Fruit fly (Drosophila melanogaster) whole organism, embryonic: Measurements from ENCODE around the gene CG12438.

ENCODE experiments used
- CG11456 ChIP-seq: fragments of 200-800 bp; sonication (Bioruptor generic); IDR thresholded peaks from 3 replicates; pipeline ENCODE4 v1.3.6; 2022; ENCODE audit warnings: missing biosample characterization, missing genetic modification characterization
- CG1602 ChIP-seq: fragments of 200-800 bp; sonication (Bioruptor generic); optimal IDR thresholded peaks from 3 replicates; lab custom pipeline; 2016; ENCODE audit warnings: missing biosample characterization, missing genetic modification characterization
- CG34422 ChIP-seq: fragments of 200-800 bp; sonication (Bioruptor generic); IDR thresholded peaks from 3 replicates; pipeline ENCODE4 v1.3.6; 2022; ENCODE audit warnings: missing biosample characterization, missing genetic modification characterization
- CG4730 ChIP-seq: fragments of 200-800 bp; sonication (Bioruptor generic); IDR thresholded peaks from 2 replicates; pipeline ENCODE4 v1.3.6; 2022; ENCODE audit warnings: missing biosample characterization, missing genetic modification characterization
- Elba2 ChIP-seq: fragments of 200-800 bp; sonication (Bioruptor generic); optimal IDR thresholded peaks from 3 replicates; lab custom pipeline; 2016; ENCODE audit warnings: missing biosample characterization, missing genetic modification characterization
- HHEX ChIP-seq: fragments of 200-800 bp; sonication (Bioruptor generic); optimal IDR thresholded peaks from 3 replicates; lab custom pipeline; 2017; ENCODE audit warnings: missing biosample characterization, mild to moderate bottlenecking, missing genetic modification characterization, missing genetic modification reagents
- Lhr ChIP-seq: fragments of 200-800 bp; sonication (Bioruptor generic); optimal IDR thresholded peaks from 3 replicates; lab custom pipeline; 2017; ENCODE audit warnings: mild to moderate bottlenecking, missing biosample characterization, missing genetic modification reagents, missing genetic modification characterization
- NFAT ChIP-seq: fragments of 200-800 bp; sonication (Bioruptor generic); IDR thresholded peaks from 2 replicates; pipeline ENCODE4 v1.3.6; 2022; ENCODE audit warnings: missing biosample characterization, missing genetic modification characterization
- NK7.1 ChIP-seq: fragments of 200-800 bp; sonication (Bioruptor generic); optimal IDR thresholded peaks from 3 replicates; lab custom pipeline; 2016; ENCODE audit warnings: missing biosample characterization, missing genetic modification characterization
- Sox102F ChIP-seq: fragments of 200-800 bp; sonication (Bioruptor generic); optimal IDR thresholded peaks from 2 replicates; lab custom pipeline; 2018; ENCODE audit warnings: missing biosample characterization, mild to moderate bottlenecking, missing genetic modification characterization, moderate library complexity
- klu ChIP-seq: fragments of 200-800 bp; sonication (Bioruptor generic); IDR thresholded peaks from 2 replicates; pipeline ENCODE4 v1.3.6; 2022; ENCODE audit warnings: missing biosample characterization, missing genetic modification characterization
- lov ChIP-seq, 2 experiments: fragments of 200-800 bp in 1 of 2; fragments of >200 bp in 1 of 2; sonication (Bioruptor generic) in 1 of 2; IDR thresholded peaks in 1 of 2; optimal IDR thresholded peaks in 1 of 2; 2 replicates in 1 of 2; 3 replicates in 1 of 2; pipeline versions ENCODE4 v1.3.6 to Lab custom; 2017 to 2022; ENCODE audit warnings: missing biosample characterization in 1 of 2, missing genetic modification characterization in 1 of 2
- sima ChIP-seq: fragments of 200-800 bp; sonication (Bioruptor generic); optimal IDR thresholded peaks from 2 replicates; lab custom pipeline; 2016; ENCODE audit warnings: missing biosample characterization, missing genetic modification characterization

- TF ChIP-seq CG4730 (GFP tag; lab: Robert Waterston, UW) (no peak), Lhr (GFP tag; lab: Kevin White, UChicago) (no peak), klu (GFP tag; lab: Robert Waterston, UW) (no peak), NFAT (GFP tag; lab: Robert Waterston, UW) (no peak), NK7.1 (GFP tag; lab: Kevin White, UChicago) (no peak), HHEX (GFP tag; lab: Kevin White, UChicago) (no peak), lov (optimal IDR thresholded peaks at IDR 0.05; lab: Kevin White, UChicago) (no peak), lov (GFP tag; IDR thresholded peaks at IDR 0.05; lab: Robert Waterston, UW) (no peak), CG1602 (GFP tag; lab: Kevin White, UChicago) (no peak), sima (no peak), CG34422 (GFP tag; lab: Robert Waterston, UW) (no peak), Sox102F (GFP tag; lab: Kevin White, UChicago) (no peak), CG11456 (GFP tag; lab: Robert Waterston, UW) (no peak), Elba2 (no peak)
Observed at dm6 chr2L:8772244-8772643, 20.2 kb downstream of the CG12438 start, which contains the start of gene LManIV.
